Worm (Caenorhabditis elegans) whole organism, late embryonic: Measurements from ENCODE around the gene F14H12.3.

Source experiments
- C08G9.2 ChIP-seq: sonication (generic microtip); optimal IDR thresholded peaks from 2 replicates; lab custom pipeline; 2016; ENCODE audit warnings: mild to moderate bottlenecking, missing genetic modification characterization, moderate library complexity, missing compliant biosample characterization
- F13H6.1 ChIP-seq: sonication (generic microtip); optimal IDR thresholded peaks from 2 replicates; lab custom pipeline; 2016; ENCODE audit warnings: missing genetic modification characterization, missing compliant biosample characterization
- K02D7.2 ChIP-seq: sonication (generic microtip); optimal IDR thresholded peaks from 2 replicates; lab custom pipeline; 2017; ENCODE audit warnings: mild to moderate bottlenecking, missing genetic modification characterization, missing compliant biosample characterization
- K09A11.1 ChIP-seq: sonication (generic microtip); optimal IDR thresholded peaks from 2 replicates; lab custom pipeline; 2017; ENCODE audit warnings: antibody characterized with exemption, mild to moderate bottlenecking, missing genetic modification characterization, missing compliant biosample characterization; ENCODE audit not compliant: insufficient read depth
- Y22D7AL.16 ChIP-seq: sonication (generic microtip); optimal IDR thresholded peaks from 2 replicates; lab custom pipeline; 2016; ENCODE audit warnings: missing genetic modification characterization, missing compliant biosample characterization
- ahr-1 ChIP-seq: sonication (generic microtip); optimal IDR thresholded peaks from 2 replicates; lab custom pipeline; 2016; ENCODE audit warnings: missing genetic modification characterization, missing compliant biosample characterization
- ama-1 ChIP-seq: fragments of 150-350 bp; optimal IDR thresholded peaks from 2 replicates; lab custom pipeline; 2014
- ceh-18 ChIP-seq: sonication (generic microtip); optimal IDR thresholded peaks from 2 replicates; lab custom pipeline; 2016; ENCODE audit warnings: missing genetic modification characterization, missing compliant biosample characterization
- ceh-19 ChIP-seq: fragments of 200-800 bp; sonication (Bioruptor generic); optimal IDR thresholded peaks from 2 replicates; lab custom pipeline; 2018; ENCODE audit warnings: mild to moderate bottlenecking, missing genetic modification characterization, missing compliant biosample characterization
- ceh-2 ChIP-seq: sonication (generic microtip); optimal IDR thresholded peaks from 2 replicates; lab custom pipeline; 2016; ENCODE audit warnings: missing genotype, missing genetic modification characterization, missing compliant biosample characterization
- ceh-24 ChIP-seq: sonication (generic microtip); optimal IDR thresholded peaks from 2 replicates; lab custom pipeline; 2016; ENCODE audit warnings: mild to moderate bottlenecking, missing genetic modification characterization, missing compliant biosample characterization
- ceh-30 ChIP-seq: fragments of 150-350 bp; optimal IDR thresholded peaks from 2 replicates; lab custom pipeline; 2014; ENCODE audit warnings: missing biosample characterization, missing genetic modification characterization
- ceh-31 ChIP-seq: sonication (generic microtip); optimal IDR thresholded peaks from 2 replicates; lab custom pipeline; 2016; ENCODE audit warnings: missing genetic modification characterization, missing compliant biosample characterization
- ceh-34 ChIP-seq: sonication (generic microtip); optimal IDR thresholded peaks from 2 replicates; lab custom pipeline; 2016; ENCODE audit warnings: mild to moderate bottlenecking, missing genetic modification characterization, missing compliant biosample characterization
- ceh-45 ChIP-seq: fragments of 200-800 bp; sonication (Bioruptor generic); IDR thresholded peaks from 2 replicates; pipeline ENCODE4 v1.3.6; 2022; ENCODE audit warnings: missing genetic modification reagents, missing genetic modification characterization, missing compliant biosample characterization
- ceh-48 ChIP-seq: sonication (generic microtip); optimal IDR thresholded peaks from 2 replicates; lab custom pipeline; 2016; ENCODE audit warnings: missing genetic modification characterization, inconsistent platforms, missing compliant biosample characterization
- ceh-6 ChIP-seq: fragments of 200-800 bp; sonication (Bioruptor generic); optimal IDR thresholded peaks from 2 replicates; lab custom pipeline; 2018; ENCODE audit warnings: mild to moderate bottlenecking, missing genetic modification characterization, missing compliant biosample characterization
- che-1 ChIP-seq: sonication (generic microtip); optimal IDR thresholded peaks from 2 replicates; lab custom pipeline; 2016; ENCODE audit warnings: mild to moderate bottlenecking, missing genetic modification characterization, missing compliant biosample characterization
- dmd-4 ChIP-seq: sonication (generic microtip); optimal IDR thresholded peaks from 2 replicates; lab custom pipeline; 2016; ENCODE audit warnings: borderline replicate concordance, missing genetic modification characterization, missing compliant biosample characterization
- elt-2 ChIP-seq: sonication (generic microtip); optimal IDR thresholded peaks from 2 replicates; lab custom pipeline; 2016; ENCODE audit warnings: missing genetic modification reagents, missing genetic modification characterization, missing compliant biosample characterization
- elt-4 ChIP-seq: sonication (generic microtip); optimal IDR thresholded peaks from 2 replicates; lab custom pipeline; 2016; ENCODE audit warnings: missing genetic modification characterization, missing compliant biosample characterization
- ets-4 ChIP-seq: sonication (generic microtip); optimal IDR thresholded peaks from 2 replicates; lab custom pipeline; 2016; ENCODE audit warnings: missing genetic modification characterization, missing compliant biosample characterization
- eyg-1 ChIP-seq: sonication (generic microtip); optimal IDR thresholded peaks from 2 replicates; lab custom pipeline; 2016; ENCODE audit warnings: missing genotype, missing genetic modification characterization, missing compliant biosample characterization
- fkh-6 ChIP-seq: sonication (generic microtip); optimal IDR thresholded peaks from 2 replicates; lab custom pipeline; 2016; ENCODE audit warnings: missing genetic modification characterization, missing compliant biosample characterization
- gmeb-2 ChIP-seq: sonication (generic microtip); optimal IDR thresholded peaks from 2 replicates; lab custom pipeline; 2016; ENCODE audit warnings: missing genetic modification characterization, inconsistent platforms, missing compliant biosample characterization
- hlh-13 ChIP-seq: fragments of 200-800 bp; sonication (Bioruptor generic); optimal IDR thresholded peaks from 2 replicates; lab custom pipeline; 2018; ENCODE audit warnings: mild to moderate bottlenecking, missing genetic modification characterization, missing compliant biosample characterization
- hlh-15 ChIP-seq: sonication (generic microtip); optimal IDR thresholded peaks from 2 replicates; lab custom pipeline; 2016; ENCODE audit warnings: missing genetic modification characterization, missing compliant biosample characterization
- hlh-30 ChIP-seq: sonication (generic microtip); optimal IDR thresholded peaks from 2 replicates; lab custom pipeline; 2017; ENCODE audit warnings: antibody characterized with exemption, missing genetic modification characterization, missing compliant biosample characterization; ENCODE audit not compliant: insufficient read depth
- hlh-6 ChIP-seq: sonication (generic microtip); optimal IDR thresholded peaks from 2 replicates; lab custom pipeline; 2016; ENCODE audit warnings: missing genotype, missing genetic modification characterization, missing compliant biosample characterization
- hlh-8 ChIP-seq: sonication (generic microtip); optimal IDR thresholded peaks from 2 replicates; lab custom pipeline; 2016; ENCODE audit warnings: missing genotype, missing genetic modification characterization, missing compliant biosample characterization
- lim-6 ChIP-seq: sonication (generic microtip); optimal IDR thresholded peaks from 2 replicates; lab custom pipeline; 2016; ENCODE audit warnings: missing genetic modification characterization, missing compliant biosample characterization
- lin-11 ChIP-seq: fragments of 200-800 bp; sonication (Bioruptor generic); optimal IDR thresholded peaks from 2 replicates; lab custom pipeline; 2018; ENCODE audit warnings: mild to moderate bottlenecking, missing genetic modification characterization, missing compliant biosample characterization
- madf-2 ChIP-seq: sonication (generic microtip); optimal IDR thresholded peaks from 2 replicates; lab custom pipeline; 2017; ENCODE audit warnings: missing genetic modification characterization, missing compliant biosample characterization
- mec-3 ChIP-seq: sonication (generic microtip); optimal IDR thresholded peaks from 2 replicates; lab custom pipeline; 2016; ENCODE audit warnings: borderline replicate concordance, missing genetic modification characterization, missing compliant biosample characterization
- nfya-1 ChIP-seq: sonication (generic microtip); optimal IDR thresholded peaks from 2 replicates; lab custom pipeline; 2017; ENCODE audit warnings: missing genetic modification characterization, mild to moderate bottlenecking, missing compliant biosample characterization, antibody characterized with exemption, moderate library complexity
- nhr-232 ChIP-seq: sonication (generic microtip); optimal IDR thresholded peaks from 2 replicates; lab custom pipeline; 2016; ENCODE audit warnings: missing genetic modification characterization, missing compliant biosample characterization
- odd-2 ChIP-seq: sonication (generic microtip); optimal IDR thresholded peaks from 2 replicates; lab custom pipeline; 2017; ENCODE audit warnings: antibody characterized with exemption, mild to moderate bottlenecking, missing genetic modification characterization, missing compliant biosample characterization
- pag-3 ChIP-seq: sonication (generic microtip); optimal IDR thresholded peaks from 2 replicates; lab custom pipeline; 2016; ENCODE audit warnings: missing compliant biosample characterization, missing genetic modification characterization, borderline replicate concordance
- pha-4 ChIP-seq: fragments of 150-350 bp; optimal IDR thresholded peaks from 2 replicates; lab custom pipeline; 2018; ENCODE audit warnings: missing biosample characterization, missing genetic modification reagents, missing genetic modification characterization
- pqm-1 ChIP-seq: sonication (generic microtip); optimal IDR thresholded peaks from 2 replicates; lab custom pipeline; 2016; ENCODE audit warnings: missing genetic modification characterization, missing compliant biosample characterization
- pros-1 ChIP-seq: fragments of 150-350 bp; optimal IDR thresholded peaks from 2 replicates; lab custom pipeline; 2014; ENCODE audit warnings: missing biosample characterization, missing genetic modification reagents, missing genetic modification characterization
- ref-2 ChIP-seq: sonication (generic microtip); optimal IDR thresholded peaks from 2 replicates; lab custom pipeline; 2016; ENCODE audit warnings: missing genetic modification characterization, missing compliant biosample characterization
- rnt-1 ChIP-seq: sonication (generic microtip); optimal IDR thresholded peaks from 2 replicates; lab custom pipeline; 2016; ENCODE audit warnings: missing genetic modification characterization, missing compliant biosample characterization
- sox-4 ChIP-seq: sonication (generic microtip); optimal IDR thresholded peaks from 2 replicates; lab custom pipeline; 2017; ENCODE audit warnings: mild to moderate bottlenecking, missing genetic modification characterization, inconsistent platforms, missing compliant biosample characterization
- syd-9 ChIP-seq: sonication (generic microtip); optimal IDR thresholded peaks from 2 replicates; lab custom pipeline; 2016; ENCODE audit warnings: mild to moderate bottlenecking, missing genetic modification characterization, moderate library complexity, missing compliant biosample characterization
- tbx-2 ChIP-seq: sonication (generic microtip); optimal IDR thresholded peaks from 2 replicates; lab custom pipeline; 2016; ENCODE audit warnings: missing genetic modification characterization, missing compliant biosample characterization
- tbx-7 ChIP-seq: sonication (generic microtip); optimal IDR thresholded peaks from 2 replicates; lab custom pipeline; 2016; ENCODE audit warnings: missing genotype, missing genetic modification characterization, missing compliant biosample characterization
- ttx-3 ChIP-seq: sonication (generic microtip); optimal IDR thresholded peaks from 2 replicates; lab custom pipeline; 2016; ENCODE audit warnings: missing genetic modification reagents, missing genetic modification characterization, missing compliant biosample characterization
- unc-3 ChIP-seq, 2 experiments: fragments of 200-800 bp in 1 of 2; sonication (Bioruptor generic) in 1 of 2; sonication (generic microtip) in 1 of 2; conservative IDR thresholded peaks in 1 of 2; optimal IDR thresholded peaks in 1 of 2; 2 replicates each; pipeline versions ENCODE4 v1.3.6 to Lab custom; 2016 to 2022; ENCODE audit warnings: missing compliant biosample characterization in 2 of 2, missing genetic modification characterization in 2 of 2, missing genetic modification reagents in 1 of 2
- unc-55 ChIP-seq: sonication (generic microtip); optimal IDR thresholded peaks from 2 replicates; lab custom pipeline; 2017; ENCODE audit warnings: missing biosample characterization, missing genetic modification reagents, missing genetic modification characterization
- unc-86 ChIP-seq: sonication (generic microtip); optimal IDR thresholded peaks from 2 replicates; lab custom pipeline; 2016; ENCODE audit warnings: missing genetic modification characterization, missing compliant biosample characterization
- zip-5 ChIP-seq: sonication (generic microtip); optimal IDR thresholded peaks from 2 replicates; lab custom pipeline; 2016; ENCODE audit warnings: missing genetic modification characterization, missing compliant biosample characterization
- ztf-16 ChIP-seq: sonication (generic microtip); optimal IDR thresholded peaks from 2 replicates; lab custom pipeline; 2017; ENCODE audit warnings: missing genetic modification characterization, missing compliant biosample characterization

The F14H12.3 gene

DNA sequence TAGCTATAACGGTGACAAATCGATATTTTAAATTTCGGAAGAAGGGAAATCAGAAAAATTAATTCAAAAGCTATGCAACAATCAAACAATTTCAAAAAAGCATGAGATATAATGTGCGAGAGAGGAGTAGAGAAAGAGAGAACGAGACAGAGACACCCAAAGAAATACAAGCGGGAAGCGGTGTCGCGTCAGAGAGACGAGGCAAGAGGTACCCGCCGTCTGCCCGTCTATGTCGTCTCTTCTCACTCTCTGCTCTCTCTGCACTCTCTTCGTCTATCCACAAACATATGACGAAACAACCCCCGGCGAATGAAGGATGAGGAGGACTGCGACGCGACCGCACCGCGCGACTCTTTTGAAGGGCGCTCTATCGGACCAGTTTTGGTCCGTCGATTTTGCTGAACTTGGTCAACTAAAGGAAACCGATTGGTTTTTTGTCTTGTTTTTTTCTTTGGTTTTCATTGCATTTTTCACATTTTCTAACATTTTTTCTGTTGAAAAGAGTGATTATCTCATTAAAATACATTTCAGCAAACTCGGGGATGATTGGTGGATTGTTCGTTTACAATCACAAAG is 44.9 kb downstream of the F14H12.3 start, which contains the start of gene dpy-23:
TSS of gene dpy-23 (plus strand) at position 526 of the 576 bp plus-strand sequence.
- TF ChIP-seq eyg-1 (tag; lab: Kevin White, UChicago), result no peak
- TF ChIP-seq ceh-30 (tag; lab: Kevin White, UChicago), result peak; percentile 43
- no peak for TF ChIP-seq K09A11.1
- TF ChIP-seq K02D7.2 (tag; lab: Kevin White, UChicago), result no peak
- peak; percentile 90 for TF ChIP-seq pros-1 (tag; lab: Kevin White, UChicago)
- TF ChIP-seq ttx-3, result no peak
- TF ChIP-seq ztf-16 (tag; lab: Kevin White, UChicago), result peak; percentile 45
- peak; percentile 90 for TF ChIP-seq ceh-34
- no peak for TF ChIP-seq ceh-24 (tag; lab: Kevin White, UChicago)
- TF ChIP-seq nfya-1 (tag; lab: Kevin White, UChicago), result peak; percentile 97
- no peak for TF ChIP-seq Y22D7AL.16 (tag; lab: Kevin White, UChicago)
- TF ChIP-seq C08G9.2 (tag; lab: Kevin White, UChicago), result no peak
- no peak for TF ChIP-seq ahr-1
- no peak for TF ChIP-seq sox-4 (tag; lab: Kevin White, UChicago)
- TF ChIP-seq ceh-31 (tag; lab: Kevin White, UChicago), result peak; percentile 93
- no peak for TF ChIP-seq tbx-7 (tag; lab: Kevin White, UChicago)
- no peak for TF ChIP-seq unc-3 (GFP tag; conservative IDR thresholded peaks at IDR 0.05; lab: Robert Waterston, UW)
- peak; percentile 7 for TF ChIP-seq unc-3 (tag; optimal IDR thresholded peaks at IDR 0.05; lab: Kevin White, UChicago)
- TF ChIP-seq ceh-45 (GFP tag; lab: Robert Waterston, UW), result no peak
- peak; percentile 94 for TF ChIP-seq ceh-18 (tag; lab: Kevin White, UChicago)
- TF ChIP-seq dmd-4 (tag; lab: Kevin White, UChicago), result no peak
- no peak for TF ChIP-seq hlh-15 (tag; lab: Kevin White, UChicago)
- no peak for TF ChIP-seq fkh-6 (tag; lab: Kevin White, UChicago)
- peak; percentile 71 for TF ChIP-seq elt-2 (tag; lab: Kevin White, UChicago)
- no peak for TF ChIP-seq nhr-232 (tag; lab: Kevin White, UChicago)
- peak; percentile 74 for TF ChIP-seq ref-2 (tag; lab: Kevin White, UChicago)
- TF ChIP-seq hlh-30, result peak; percentile 93
- TF ChIP-seq hlh-13 (GFP tag; lab: Kevin White, UChicago), result no peak
- no peak for TF ChIP-seq elt-4 (tag; lab: Kevin White, UChicago)
- no peak for TF ChIP-seq ceh-6 (GFP tag; lab: Kevin White, UChicago)
- peak; percentile 3 for TF ChIP-seq che-1 (tag; lab: Kevin White, UChicago)
- peak; percentile 66 for TF ChIP-seq syd-9 (tag; lab: Kevin White, UChicago)
- peak; percentile 90 for TF ChIP-seq unc-55
- TF ChIP-seq gmeb-2 (tag; lab: Kevin White, UChicago), result no peak
- TF ChIP-seq zip-5, result no peak
- TF ChIP-seq mec-3 (tag; lab: Kevin White, UChicago), result no peak
- peak; percentile 86 for TF ChIP-seq tbx-2
- no peak for TF ChIP-seq pha-4
- no peak for TF ChIP-seq lim-6 (tag; lab: Kevin White, UChicago)
- peak; percentile 32 for TF ChIP-seq pqm-1 (tag; lab: Kevin White, UChicago)
- TF ChIP-seq rnt-1 (tag; lab: Kevin White, UChicago), result peak; percentile 87
- TF ChIP-seq ama-1, result no peak
- peak; percentile 51 for TF ChIP-seq ets-4 (tag; lab: Kevin White, UChicago)
- TF ChIP-seq pag-3, result no peak
- TF ChIP-seq unc-86, result peak; percentile 3
- no peak for TF ChIP-seq odd-2 (tag; lab: Kevin White, UChicago)
- TF ChIP-seq ceh-19 (GFP tag; lab: Kevin White, UChicago), result no peak
- TF ChIP-seq ceh-48, result no peak
- TF ChIP-seq ceh-2, result peak; percentile 15
- no peak for TF ChIP-seq lin-11 (tag; lab: Kevin White, UChicago)
- TF ChIP-seq hlh-6 (tag; lab: Kevin White, UChicago), result no peak
- TF ChIP-seq hlh-8, result peak; percentile 40
- TF ChIP-seq madf-2 (tag; lab: Kevin White, UChicago), result peak; percentile 97
- TF ChIP-seq F13H6.1 (tag; lab: Kevin White, UChicago), result peak; percentile 67
